Fruit fly (Drosophila melanogaster): ENCODE data around the gene lost.

lost gene

DNA sequence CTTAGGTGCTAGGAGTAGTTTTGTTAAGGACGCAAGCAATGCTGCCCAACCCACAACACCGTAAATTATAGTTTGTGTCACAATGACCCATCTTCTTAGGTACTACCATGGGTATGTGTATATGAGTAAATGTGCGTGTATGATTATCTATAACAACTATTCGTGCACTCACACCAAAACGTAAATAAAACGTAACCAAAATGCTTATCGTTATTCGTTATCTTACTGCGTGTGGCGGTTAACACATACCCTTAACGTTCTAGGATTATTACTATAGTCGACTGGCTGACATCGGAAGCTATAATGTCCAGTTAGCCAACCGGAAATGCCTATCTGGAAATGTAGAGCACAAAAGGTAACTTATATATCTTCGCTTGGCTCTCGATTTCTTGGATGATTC is 42.2 kb downstream of the lost start:
- TF ChIP-seq D1 (tag; optimal IDR thresholded peaks at IDR 0.05) (no peak), Ets98B (GFP tag; IDR thresholded peaks at IDR 0.05) (no peak), Pif1B (GFP tag; optimal IDR thresholded peaks at IDR 0.05) (no peak), CG13204 (GFP tag; optimal IDR thresholded peaks at IDR 0.05) (no peak), CG12605 (GFP tag; IDR thresholded peaks at IDR 0.05) (no peak), EcR (GFP tag; optimal IDR thresholded peaks at IDR 0.05) (no peak), Pif1A (GFP tag; optimal IDR thresholded peaks at IDR 0.05) (no peak), CG14655 (GFP tag; optimal IDR thresholded peaks at IDR 0.05) (no peak), CG17806 (tag; optimal IDR thresholded peaks at IDR 0.05) (no peak), CG10348 (GFP tag; IDR thresholded peaks at IDR 0.05) (no peak), Snoo (tag; optimal IDR thresholded peaks at IDR 0.05) (no peak), CG9948 (tag; optimal IDR thresholded peaks at IDR 0.05) (no peak), gl (tag; optimal IDR thresholded peaks at IDR 0.05) (no peak), rn (GFP tag; IDR thresholded peaks at IDR 0.05) (no peak), CG34367 (tag; optimal IDR thresholded peaks at IDR 0.05) (no peak), CG15710 (tag; optimal IDR thresholded peaks at IDR 0.05) (no peak), CG32121 (GFP tag; IDR thresholded peaks at IDR 0.05) (no peak), CG8301 (tag; optimal IDR thresholded peaks at IDR 0.05) (no peak), CG8159 (tag; optimal IDR thresholded peaks at IDR 0.05) (no peak)

DNA sequence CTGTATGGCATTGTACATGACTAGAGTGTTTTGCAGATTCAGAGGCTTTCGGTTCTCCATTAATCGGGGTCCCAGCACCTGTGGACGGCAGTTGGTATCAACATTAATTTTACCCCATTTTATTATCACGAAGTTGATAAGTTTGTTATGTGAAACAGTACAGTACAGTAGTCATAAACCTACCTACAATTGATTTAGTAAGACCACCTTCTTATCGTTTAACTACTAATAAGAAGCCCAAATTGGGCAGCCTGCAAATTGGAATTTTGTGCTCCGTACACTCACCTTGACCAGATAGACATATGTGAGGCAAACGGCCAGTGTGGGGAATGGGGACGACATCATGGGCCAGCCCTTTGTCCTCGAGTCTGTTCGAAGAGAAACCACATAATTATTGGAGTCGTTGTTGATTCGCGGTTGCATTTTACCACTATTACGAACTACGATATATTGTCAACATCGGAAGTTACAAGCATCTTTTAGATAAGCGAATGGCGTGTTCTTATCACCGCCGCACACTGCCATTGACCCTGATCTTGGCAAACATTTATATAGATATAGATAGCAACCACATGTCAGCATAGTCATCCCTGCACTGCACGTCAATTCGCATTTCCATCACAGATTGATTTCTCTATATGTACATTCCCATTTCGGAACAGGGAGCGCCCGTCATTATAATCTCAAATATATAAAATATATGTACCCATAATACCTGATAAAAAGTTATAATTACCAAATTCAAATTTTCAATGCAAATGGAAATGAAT is 43.8 kb downstream of the lost start:
- TF ChIP-seq EcR (GFP tag; optimal IDR thresholded peaks at IDR 0.05) (peak; percentile 59), CG8301 (tag; optimal IDR thresholded peaks at IDR 0.05) (no peak), CG14655 (GFP tag; optimal IDR thresholded peaks at IDR 0.05) (no peak), Ets98B (GFP tag; IDR thresholded peaks at IDR 0.05) (no peak)

DNA sequence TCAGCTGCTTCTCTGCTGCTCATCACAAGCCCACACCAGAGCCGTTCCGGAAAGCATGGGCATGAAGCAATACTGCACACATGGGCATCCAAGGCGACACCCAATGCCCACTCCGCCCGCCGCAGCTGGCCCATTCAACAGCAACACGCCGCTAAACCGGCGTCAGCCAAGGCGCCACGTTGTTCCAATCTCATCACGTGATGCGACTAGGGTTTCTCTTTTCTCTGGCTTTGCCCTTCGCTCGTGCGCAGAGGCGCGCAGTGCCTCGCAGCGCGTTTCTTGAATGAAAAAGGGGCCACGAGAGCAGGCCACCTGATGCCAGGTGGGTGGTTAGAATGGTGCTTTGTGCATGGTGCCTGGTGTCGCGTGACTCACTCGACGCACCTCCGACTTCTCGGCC is 46.4 kb downstream of the lost start:
- TF ChIP-seq Pif1B (GFP tag; optimal IDR thresholded peaks at IDR 0.05) (no peak), fd96Ca (GFP tag; IDR thresholded peaks at IDR 0.05) (0 out of 3 replicates have a peak, but pooled peaks have one; percentile 17), CG8159 (tag; optimal IDR thresholded peaks at IDR 0.05) (no peak), CG12605 (GFP tag; IDR thresholded peaks at IDR 0.05) (peak; percentile 48; the same call in 1 of the 2 replicates), gl (tag; optimal IDR thresholded peaks at IDR 0.05) (no peak), CG13204 (GFP tag; optimal IDR thresholded peaks at IDR 0.05) (peak; percentile 52)

DNA sequence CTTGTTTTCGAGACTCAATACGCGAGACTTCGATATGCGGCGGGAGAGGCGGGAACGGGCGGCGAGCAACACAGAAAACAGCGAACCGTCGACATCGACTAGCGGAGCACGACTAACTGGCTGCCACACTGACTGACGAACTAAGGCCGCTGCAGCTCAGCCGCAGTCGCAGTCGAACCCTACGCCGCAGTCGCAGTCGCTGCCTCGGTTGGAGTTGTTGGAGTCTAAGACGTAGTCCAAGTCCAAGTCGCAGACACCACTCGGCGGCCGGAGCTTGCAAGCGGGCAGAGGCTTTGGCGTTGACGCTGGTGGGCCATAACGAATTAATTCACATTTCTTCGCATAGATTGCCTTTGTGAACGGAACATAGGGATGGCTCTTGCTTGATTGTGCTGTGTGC is 47.8 kb downstream of the lost start:
- TF ChIP-seq fd96Ca (GFP tag; IDR thresholded peaks at IDR 0.05): no peak
- no peak for TF ChIP-seq Pif1A (GFP tag; optimal IDR thresholded peaks at IDR 0.05)
- no peak for TF ChIP-seq CG17806 (tag; optimal IDR thresholded peaks at IDR 0.05)
- no peak for TF ChIP-seq gl (tag; optimal IDR thresholded peaks at IDR 0.05)
- TF ChIP-seq rn (GFP tag; IDR thresholded peaks at IDR 0.05): no peak
- peak; percentile 41; the same call in 1 of the 2 replicates for TF ChIP-seq CG32121 (GFP tag; IDR thresholded peaks at IDR 0.05)
- no peak for TF ChIP-seq CG8301 (tag; optimal IDR thresholded peaks at IDR 0.05)
- peak; percentile 53 for TF ChIP-seq CG13204 (GFP tag; optimal IDR thresholded peaks at IDR 0.05)
- no peak for TF ChIP-seq Snoo (tag; optimal IDR thresholded peaks at IDR 0.05)
- no peak for TF ChIP-seq CG15710 (tag; optimal IDR thresholded peaks at IDR 0.05)
- no peak for TF ChIP-seq CG12605 (GFP tag; IDR thresholded peaks at IDR 0.05)
- TF ChIP-seq D1 (tag; optimal IDR thresholded peaks at IDR 0.05): no peak
- TF ChIP-seq Pif1B (GFP tag; optimal IDR thresholded peaks at IDR 0.05): no peak
- no peak for TF ChIP-seq Ets98B (GFP tag; IDR thresholded peaks at IDR 0.05)
- no peak for TF ChIP-seq CG34367 (tag; optimal IDR thresholded peaks at IDR 0.05)
- TF ChIP-seq CG4496 (GFP tag; IDR thresholded peaks at IDR 0.05): peak; percentile 34; the same call in 1 of the 3 replicates
- no peak for TF ChIP-seq CG10348 (GFP tag; IDR thresholded peaks at IDR 0.05)
- TF ChIP-seq CG8159 (tag; optimal IDR thresholded peaks at IDR 0.05): no peak

DNA sequence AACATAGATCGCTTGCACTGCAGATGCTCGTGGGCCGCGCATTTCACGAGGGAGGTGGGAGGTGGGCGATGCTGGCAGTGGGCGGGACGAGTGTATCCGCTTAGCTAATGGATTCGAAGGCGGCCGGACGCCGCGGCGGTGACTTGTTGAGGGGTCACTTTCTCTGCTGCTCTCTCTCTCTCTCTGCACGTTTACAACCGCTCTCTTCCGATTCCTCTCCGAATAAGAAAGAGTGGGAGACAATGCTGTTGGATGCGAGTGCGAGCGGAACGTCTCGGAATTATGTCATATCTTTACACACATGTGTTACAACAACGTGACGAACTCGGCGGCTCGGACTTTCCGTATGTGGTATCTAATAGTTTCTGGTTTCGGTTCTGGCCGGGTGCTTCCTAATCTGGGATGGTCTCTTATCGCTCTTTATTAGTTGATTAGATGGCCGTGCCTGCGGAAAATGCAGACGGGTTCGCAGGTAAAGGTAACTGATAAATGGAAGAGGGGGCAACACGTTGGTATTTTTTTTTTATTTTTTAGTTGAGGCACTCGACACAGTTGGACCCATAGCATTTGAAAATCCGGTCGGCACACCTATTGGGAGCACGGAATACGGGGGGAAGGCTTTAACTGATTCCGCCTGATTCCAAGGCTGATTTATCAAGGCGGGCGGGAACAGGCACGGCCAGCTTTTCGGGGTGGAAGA is 49.6 kb downstream of the lost start:
- peak; percentile 57 for TF ChIP-seq CG12605 (GFP tag; IDR thresholded peaks at IDR 0.05)
- TF ChIP-seq Snoo (tag; optimal IDR thresholded peaks at IDR 0.05): no peak
- TF ChIP-seq CG10348 (GFP tag; IDR thresholded peaks at IDR 0.05): no peak
- TF ChIP-seq CG8301 (tag; optimal IDR thresholded peaks at IDR 0.05): no peak
- TF ChIP-seq fd96Ca (GFP tag; IDR thresholded peaks at IDR 0.05): peak; percentile 58; the same call in 2 of the 3 replicates
- no peak for TF ChIP-seq Pif1A (GFP tag; optimal IDR thresholded peaks at IDR 0.05)
- TF ChIP-seq Ets98B (GFP tag; IDR thresholded peaks at IDR 0.05): peak; percentile 56
- 0 out of 2 replicates have a peak, but pooled peaks have one; percentile 14 for TF ChIP-seq CG32121 (GFP tag; IDR thresholded peaks at IDR 0.05)
- TF ChIP-seq EcR (GFP tag; optimal IDR thresholded peaks at IDR 0.05): peak; percentile 2
- no peak for TF ChIP-seq CG15710 (tag; optimal IDR thresholded peaks at IDR 0.05)
- TF ChIP-seq CG13204 (GFP tag; optimal IDR thresholded peaks at IDR 0.05): peak; percentile 86
- peak; percentile 71 for TF ChIP-seq CG4496 (GFP tag; IDR thresholded peaks at IDR 0.05)

All from whole organism, pupa.